Fruit fly (Drosophila melanogaster) whole organism: ENCODE measurements around the gene CG15145.

Experiments used
- CG8478 ChIP-seq: fragments of >200 bp; optimal IDR thresholded peaks from 2 replicates; lab custom pipeline; 2018; ENCODE audit warnings: inconsistent platforms
- Dll ChIP-seq: fragments of >200 bp; optimal IDR thresholded peaks from 2 replicates; lab custom pipeline; 2017
- usp ChIP-seq: fragments of >200 bp; optimal IDR thresholded peaks from 2 replicates; lab custom pipeline; 2017; ENCODE audit warnings: missing biosample characterization, missing genetic modification characterization, mixed read lengths

dm6 chr2L:17500946-17501451, 31.0 kb downstream of the CG15145 start, which contains the start of the genes mEFTs and Dhc36C:
- TF ChIP-seq CG8478 (no peak), usp (no peak), Dll (lab: Kevin White, UChicago) (no peak)
